Fruit fly (Drosophila melanogaster) whole organism, embryonic: ENCODE results near the gene Lon.

Experiments used
- Abd-B ChIP-seq: fragments of 200-800 bp; sonication (Bioruptor generic); optimal IDR thresholded peaks from 2 replicates; lab custom pipeline; 2018; ENCODE audit warnings: missing biosample characterization, mild to moderate bottlenecking, missing genetic modification characterization, moderate library complexity
- CG11093 ChIP-seq: fragments of 200-800 bp; sonication (Bioruptor generic); IDR thresholded peaks from 3 replicates; pipeline ENCODE4 v1.3.6; 2022; ENCODE audit warnings: missing biosample characterization, missing genetic modification characterization
- CG12219 ChIP-seq: fragments of 200-800 bp; sonication (Bioruptor generic); optimal IDR thresholded peaks from 3 replicates; lab custom pipeline; 2018; ENCODE audit warnings: missing biosample characterization, mild to moderate bottlenecking, missing genetic modification characterization
- CG13296 ChIP-seq: fragments of 200-800 bp; sonication (Bioruptor generic); optimal IDR thresholded peaks from 3 replicates; lab custom pipeline; 2018; ENCODE audit warnings: missing biosample characterization, mild to moderate bottlenecking, missing genetic modification characterization
- CG14860 ChIP-seq: fragments of 200-800 bp; sonication (Bioruptor generic); IDR thresholded peaks from 3 replicates; pipeline ENCODE4 v1.3.6; 2022; ENCODE audit warnings: missing biosample characterization, missing genetic modification characterization; ENCODE audit not compliant: partially characterized antibody
- CG18011 ChIP-seq: fragments of 200-800 bp; sonication (Bioruptor generic); optimal IDR thresholded peaks from 2 replicates; lab custom pipeline; 2017; ENCODE audit warnings: missing biosample characterization, missing genetic modification characterization, mild to moderate bottlenecking, moderate library complexity, missing genotype
- CG18619 ChIP-seq: fragments of 200-800 bp; sonication (Bioruptor generic); optimal IDR thresholded peaks from 3 replicates; lab custom pipeline; 2017; ENCODE audit warnings: missing biosample characterization, mild to moderate bottlenecking, missing genetic modification characterization
- CG2202 ChIP-seq: fragments of 200-800 bp; sonication (Bioruptor generic); optimal IDR thresholded peaks from 2 replicates; lab custom pipeline; 2018; ENCODE audit warnings: missing biosample characterization, mild to moderate bottlenecking, missing genetic modification characterization
- CG2712 ChIP-seq: fragments of 200-800 bp; optimal IDR thresholded peaks from 3 replicates; lab custom pipeline; 2019; ENCODE audit warnings: missing biosample characterization, mild to moderate bottlenecking, missing genetic modification characterization, moderate library complexity
- CG2875 ChIP-seq: fragments of 200-800 bp; sonication (Bioruptor generic); optimal IDR thresholded peaks from 2 replicates; lab custom pipeline; 2017; ENCODE audit warnings: missing biosample characterization, mild to moderate bottlenecking, missing genetic modification characterization, missing genetic modification reagents
- CG30403 ChIP-seq: fragments of 200-800 bp; sonication (Bioruptor generic); optimal IDR thresholded peaks from 3 replicates; lab custom pipeline; 2016; ENCODE audit warnings: missing biosample characterization, missing genetic modification characterization
- CG30431 ChIP-seq: fragments of 200-800 bp; sonication (Bioruptor generic); optimal IDR thresholded peaks from 2 replicates; lab custom pipeline; 2017; ENCODE audit warnings: missing biosample characterization, missing genetic modification characterization
- CG32772 ChIP-seq: fragments of 200-800 bp; sonication (Bioruptor generic); IDR thresholded peaks from 2 replicates; pipeline ENCODE4 v1.3.6; 2022; ENCODE audit warnings: missing biosample characterization, missing genetic modification characterization
- CG3407 ChIP-seq: fragments of 200-800 bp; sonication (Bioruptor generic); optimal IDR thresholded peaks from 2 replicates; lab custom pipeline; 2018; ENCODE audit warnings: missing biosample characterization, mild to moderate bottlenecking, missing genetic modification characterization
- CG34422 ChIP-seq: fragments of 200-800 bp; sonication (Bioruptor generic); IDR thresholded peaks from 3 replicates; pipeline ENCODE4 v1.3.6; 2022; ENCODE audit warnings: missing biosample characterization, missing genetic modification characterization
- CG4282 ChIP-seq: fragments of 200-800 bp; sonication (Bioruptor generic); optimal IDR thresholded peaks from 2 replicates; lab custom pipeline; 2016; ENCODE audit warnings: missing biosample characterization, missing genetic modification characterization
- CG4328 ChIP-seq: fragments of 200-800 bp; sonication (Bioruptor generic); optimal IDR thresholded peaks from 3 replicates; lab custom pipeline; 2017; ENCODE audit warnings: missing biosample characterization, missing genetic modification reagents, missing genetic modification characterization
- CG7786 ChIP-seq: fragments of 200-800 bp; sonication (Bioruptor generic); optimal IDR thresholded peaks from 2 replicates; lab custom pipeline; 2016; ENCODE audit warnings: missing biosample characterization, missing genetic modification characterization
- CG8924 ChIP-seq: fragments of 200-800 bp; optimal IDR thresholded peaks from 3 replicates; lab custom pipeline; 2019; ENCODE audit warnings: missing biosample characterization, mild to moderate bottlenecking, missing genetic modification characterization, moderate library complexity
- D19B ChIP-seq: fragments of 200-800 bp; sonication (Bioruptor generic); optimal IDR thresholded peaks from 2 replicates; lab custom pipeline; 2017; ENCODE audit warnings: missing biosample characterization, mild to moderate bottlenecking, missing genetic modification characterization
- Gug ChIP-seq: fragments of 200-800 bp; sonication (Bioruptor generic); IDR thresholded peaks from 4 replicates; pipeline ENCODE4 v1.3.6; 2022; ENCODE audit warnings: missing biosample characterization, missing genetic modification characterization
- H15 ChIP-seq: fragments of 200-800 bp; sonication (Bioruptor generic); IDR thresholded peaks from 3 replicates; pipeline ENCODE4 v1.3.6; 2022; ENCODE audit warnings: missing biosample characterization, missing genetic modification characterization
- Lpt ChIP-seq: fragments of >200 bp; optimal IDR thresholded peaks from 2 replicates; lab custom pipeline; 2018; ENCODE audit warnings: missing biosample characterization, missing genetic modification characterization
- Meics ChIP-seq: fragments of 200-800 bp; sonication (Bioruptor generic); optimal IDR thresholded peaks from 2 replicates; lab custom pipeline; 2017; ENCODE audit warnings: missing biosample characterization, mild to moderate bottlenecking, missing genetic modification characterization
- Mes4 ChIP-seq: fragments of 200-800 bp; sonication (Bioruptor generic); optimal IDR thresholded peaks from 2 replicates; lab custom pipeline; 2016; ENCODE audit warnings: missing biosample characterization, missing genetic modification characterization
- NK7.1 ChIP-seq: fragments of 200-800 bp; sonication (Bioruptor generic); optimal IDR thresholded peaks from 3 replicates; lab custom pipeline; 2016; ENCODE audit warnings: missing biosample characterization, missing genetic modification characterization
- Opbp ChIP-seq: fragments of 200-800 bp; sonication (Bioruptor generic); IDR thresholded peaks from 3 replicates; pipeline ENCODE4 v1.3.6; 2022; ENCODE audit warnings: missing biosample characterization, missing genetic modification characterization; ENCODE audit not compliant: partially characterized antibody
- abd-A ChIP-seq: fragments of 200-800 bp; sonication (Bioruptor generic); optimal IDR thresholded peaks from 3 replicates; lab custom pipeline; 2019; ENCODE audit warnings: missing biosample characterization, mild to moderate bottlenecking, missing genetic modification characterization, moderate library complexity
- ara ChIP-seq: fragments of 200-800 bp; sonication (Bioruptor generic); IDR thresholded peaks from 2 replicates; pipeline ENCODE4 v1.3.6; 2022; ENCODE audit warnings: missing biosample characterization, missing genetic modification characterization
- crol ChIP-seq: fragments of 200-800 bp; sonication (Bioruptor generic); IDR thresholded peaks from 2 replicates; pipeline ENCODE4 v1.3.6; 2022; ENCODE audit warnings: missing biosample characterization, missing genetic modification characterization
- danr ChIP-seq: fragments of 200-800 bp; sonication (Bioruptor generic); IDR thresholded peaks from 2 replicates; pipeline ENCODE4 v1.3.6; 2022; ENCODE audit warnings: missing biosample characterization, missing genetic modification characterization
- esg ChIP-seq: fragments of 200-800 bp; sonication (Bioruptor generic); conservative IDR thresholded peaks from 2 replicates; pipeline ENCODE4 v1.3.6; 2022; ENCODE audit warnings: missing biosample characterization, missing genetic modification characterization
- fd3F ChIP-seq: fragments of 200-800 bp; sonication (Bioruptor generic); optimal IDR thresholded peaks from 2 replicates; lab custom pipeline; 2018; ENCODE audit warnings: missing biosample characterization, mild to moderate bottlenecking, missing genetic modification characterization, moderate library complexity
- fru ChIP-seq: fragments of >200 bp; optimal IDR thresholded peaks from 2 replicates; lab custom pipeline; 2017
- gfzf ChIP-seq: fragments of 200-800 bp; sonication (Bioruptor generic); optimal IDR thresholded peaks from 2 replicates; lab custom pipeline; 2016; ENCODE audit warnings: missing biosample characterization, mild to moderate bottlenecking, missing genetic modification characterization, moderate library complexity
- ham ChIP-seq: fragments of 200-800 bp; sonication (Bioruptor generic); IDR thresholded peaks from 2 replicates; pipeline ENCODE4 v1.3.6; 2022; ENCODE audit warnings: missing biosample characterization, missing genetic modification characterization
- lab ChIP-seq: fragments of 200-800 bp; sonication (Bioruptor generic); optimal IDR thresholded peaks from 3 replicates; lab custom pipeline; 2017; ENCODE audit warnings: missing biosample characterization, missing genetic modification characterization, mild to moderate bottlenecking, moderate library complexity, missing genetic modification reagents
- nau ChIP-seq: fragments of 200-800 bp; sonication (Bioruptor generic); optimal IDR thresholded peaks from 3 replicates; lab custom pipeline; 2017; ENCODE audit warnings: missing biosample characterization, mild to moderate bottlenecking, missing genetic modification characterization, missing genetic modification reagents
- odd ChIP-seq: fragments of 200-800 bp; sonication (Bioruptor generic); optimal IDR thresholded peaks from 2 replicates; lab custom pipeline; 2017; ENCODE audit warnings: missing biosample characterization, mild to moderate bottlenecking, missing genetic modification characterization
- peb ChIP-seq: fragments of 200-800 bp; sonication (Bioruptor generic); IDR thresholded peaks from 2 replicates; pipeline ENCODE4 v1.3.6; 2022; ENCODE audit warnings: missing biosample characterization, missing genetic modification characterization
- pita ChIP-seq: fragments of 200-800 bp; sonication (Bioruptor generic); optimal IDR thresholded peaks from 2 replicates; lab custom pipeline; 2017; ENCODE audit warnings: missing biosample characterization, mild to moderate bottlenecking, missing genetic modification characterization
- pnt ChIP-seq: fragments of 200-800 bp; sonication (Bioruptor generic); optimal IDR thresholded peaks from 3 replicates; lab custom pipeline; 2016; ENCODE audit warnings: missing biosample characterization, missing genetic modification characterization
- pum ChIP-seq: fragments of 200-800 bp; sonication (Bioruptor generic); optimal IDR thresholded peaks from 2 replicates; lab custom pipeline; 2016; ENCODE audit warnings: missing biosample characterization, missing genetic modification characterization
- scrt ChIP-seq: fragments of 200-800 bp; sonication (Bioruptor generic); optimal IDR thresholded peaks from 2 replicates; lab custom pipeline; 2018; ENCODE audit warnings: missing biosample characterization, mild to moderate bottlenecking, missing genetic modification characterization, moderate library complexity
- sens ChIP-seq: fragments of 200-800 bp; sonication (Bioruptor generic); peaks from one replicate; lab custom pipeline; 2016; ENCODE audit warnings: missing biosample characterization, missing genetic modification characterization
- sim ChIP-seq: fragments of 200-800 bp; sonication (Bioruptor generic); IDR thresholded peaks from 2 replicates; pipeline ENCODE4 v1.3.6; 2022; ENCODE audit warnings: missing biosample characterization, missing genetic modification characterization
- trh ChIP-seq: fragments of 200-800 bp; sonication (Bioruptor generic); optimal IDR thresholded peaks from 2 replicates; lab custom pipeline; 2016; ENCODE audit warnings: missing biosample characterization, missing genetic modification characterization
- twi ChIP-seq: fragments of 200-800 bp; optimal IDR thresholded peaks from 2 replicates; lab custom pipeline; 2019; ENCODE audit warnings: missing biosample characterization, mild to moderate bottlenecking, missing genetic modification characterization, moderate library complexity
- wor ChIP-seq: fragments of 200-800 bp; sonication (Bioruptor generic); IDR thresholded peaks from 2 replicates; pipeline ENCODE4 v1.3.6; 2022; ENCODE audit warnings: missing biosample characterization, missing genetic modification characterization
- zfh1 ChIP-seq: fragments of 200-800 bp; sonication (Bioruptor generic); IDR thresholded peaks from 3 replicates; pipeline ENCODE4 v1.3.6; 2022; ENCODE audit warnings: missing biosample characterization, missing genetic modification characterization
- zfh2 ChIP-seq: fragments of 200-800 bp; sonication (Bioruptor generic); optimal IDR thresholded peaks from 2 replicates; lab custom pipeline; 2016; ENCODE audit warnings: missing biosample characterization, missing genetic modification characterization

Gene Lon

DNA sequence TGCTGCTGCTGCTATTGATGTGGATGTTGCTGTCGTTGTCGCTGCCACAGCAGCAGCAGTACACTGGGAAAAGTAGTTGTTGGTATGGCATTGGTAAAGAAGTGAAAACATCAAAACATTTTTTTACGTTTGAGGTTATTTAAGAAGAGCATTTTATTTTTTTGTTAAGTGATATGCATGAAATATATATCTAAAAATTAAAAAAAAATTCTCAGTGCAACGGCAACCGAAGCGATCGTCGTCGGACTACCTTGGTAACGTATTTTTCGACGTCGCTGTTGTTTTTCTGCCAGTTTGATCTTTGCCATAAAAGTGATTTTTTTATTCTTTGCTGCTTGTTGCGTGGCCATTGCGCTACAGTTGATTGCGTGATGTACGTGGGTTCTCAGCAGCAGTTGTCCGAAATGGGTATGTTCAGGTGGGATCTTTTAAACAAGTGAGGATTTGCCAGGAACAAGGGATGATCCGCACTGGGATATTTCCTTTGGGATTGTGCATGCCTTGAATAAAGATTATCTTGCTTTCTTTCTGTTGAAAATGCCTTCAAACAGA is 51.2 kb downstream of the Lon start (continued):
- TF ChIP-seq CG4282 (peak; percentile 80), H15 (GFP tag; lab: Robert Waterston, UW) (peak; percentile 94), Abd-B (GFP tag; lab: Kevin White, UChicago) (peak; percentile 95), zfh2 (GFP tag; lab: Kevin White, UChicago) (peak; percentile 90), Gug (GFP tag; lab: Robert Waterston, UW) (peak; percentile 86), CG13296 (GFP tag; lab: Kevin White, UChicago) (peak; percentile 95), nau (GFP tag; lab: Kevin White, UChicago) (peak; percentile 88), CG12219 (GFP tag; lab: Kevin White, UChicago) (peak; percentile 92), CG30403 (GFP tag; lab: Kevin White, UChicago) (peak; percentile 97), CG18011 (GFP tag; lab: Kevin White, UChicago) (peak; percentile 68), peb (GFP tag; lab: Robert Waterston, UW) (peak; percentile 86), fd3F (GFP tag; lab: Kevin White, UChicago) (peak; percentile 93), zfh1 (GFP tag; lab: Robert Waterston, UW) (peak; percentile 98), CG7786 (peak; percentile 89), CG34422 (GFP tag; lab: Robert Waterston, UW) (peak; percentile 96), ham (GFP tag; lab: Robert Waterston, UW) (0 out of 2 replicates have a peak, but pooled peaks have one; percentile 68), twi (peak; percentile 92), CG4328 (GFP tag; lab: Kevin White, UChicago) (peak; percentile 94), pnt (peak; percentile 93), CG3407 (GFP tag; lab: Kevin White, UChicago) (peak; percentile 89), Opbp (GFP tag; lab: Robert Waterston, UW) (no peak), fru (lab: Kevin White, UChicago) (no peak), CG2712 (tag; lab: Kevin White, UChicago) (peak; percentile 97), scrt (GFP tag; lab: Kevin White, UChicago) (peak; percentile 90), trh (GFP tag; lab: Kevin White, UChicago) (peak; percentile 94), pum (GFP tag; lab: Kevin White, UChicago) (peak; percentile 94), pita (GFP tag; lab: Kevin White, UChicago) (no peak), Mes4 (GFP tag; lab: Kevin White, UChicago) (peak; percentile 87), CG30431 (GFP tag; lab: Kevin White, UChicago) (peak; percentile 96), CG32772 (peak; percentile 94), ara (GFP tag; lab: Robert Waterston, UW) (peak; percentile 97), esg (GFP tag; lab: Robert Waterston, UW) (peak; percentile 93), sim (peak; percentile 83; the same call in 1 of the 2 replicates), Meics (GFP tag; lab: Kevin White, UChicago) (peak; percentile 93), CG14860 (GFP tag; lab: Robert Waterston, UW) (no peak), crol (GFP tag; lab: Robert Waterston, UW) (peak; percentile 53), CG2202 (tag; lab: Kevin White, UChicago) (peak; percentile 94), CG18619 (GFP tag; lab: Kevin White, UChicago) (peak; percentile 92), CG11093 (peak; percentile 87), D19B (peak; percentile 77), CG8924 (tag; lab: Kevin White, UChicago) (peak; percentile 97), abd-A (tag; lab: Kevin White, UChicago) (peak; percentile 28), sens (peak; percentile 99), wor (GFP tag; lab: Robert Waterston, UW) (peak; percentile 89), Lpt (GFP tag; lab: Kevin White, UChicago) (no peak), NK7.1 (GFP tag; lab: Kevin White, UChicago) (peak; percentile 68), CG2875 (GFP tag; lab: Kevin White, UChicago) (peak; percentile 92), gfzf (GFP tag; lab: Kevin White, UChicago) (peak; percentile 15), odd (GFP tag; lab: Kevin White, UChicago) (peak; percentile 92), danr (peak; percentile 94), lab (peak; percentile 96)
